Fruit fly (Drosophila melanogaster) whole organism, prepupa: ENCODE measurements around the gene Prx5.

Source experiments
- CG11762 ChIP-seq: fragments of 200-800 bp; sonication (Bioruptor generic); optimal IDR thresholded peaks from 3 replicates; lab custom pipeline; 2016; ENCODE audit warnings: missing biosample characterization, missing genetic modification characterization; ENCODE audit not compliant: insufficient read depth
- CG11902 ChIP-seq: fragments of 200-800 bp; sonication (Bioruptor generic); optimal IDR thresholded peaks from 3 replicates; lab custom pipeline; 2016; ENCODE audit warnings: missing biosample characterization, missing genetic modification characterization
- CG15336 ChIP-seq: fragments of 200-800 bp; sonication (Bioruptor generic); IDR thresholded peaks from 2 replicates; pipeline ENCODE4 v1.3.6; 2022; ENCODE audit warnings: missing biosample characterization, missing genetic modification characterization
- CG1621 ChIP-seq: fragments of 200-800 bp; sonication (Bioruptor generic); optimal IDR thresholded peaks from 3 replicates; lab custom pipeline; 2018; ENCODE audit warnings: missing biosample characterization, mild to moderate bottlenecking, missing genetic modification characterization
- CG31627 ChIP-seq: fragments of 200-800 bp; sonication (Bioruptor generic); optimal IDR thresholded peaks from 3 replicates; lab custom pipeline; 2016; ENCODE audit warnings: missing biosample characterization, missing genetic modification characterization
- CG3919 ChIP-seq: fragments of 200-800 bp; sonication (Bioruptor generic); optimal IDR thresholded peaks from 3 replicates; lab custom pipeline; 2016; ENCODE audit warnings: missing biosample characterization, missing genetic modification characterization
- CG4318 ChIP-seq: fragments of 200-800 bp; sonication (Bioruptor generic); optimal IDR thresholded peaks from 3 replicates; lab custom pipeline; 2017; ENCODE audit warnings: missing biosample characterization, mild to moderate bottlenecking, missing genetic modification characterization
- CG6163 ChIP-seq: fragments of 200-800 bp; sonication (Bioruptor generic); IDR thresholded peaks from 3 replicates; pipeline ENCODE4 v1.3.6; 2022; ENCODE audit warnings: missing biosample characterization, missing genetic modification characterization
- CG6276 ChIP-seq: fragments of 200-800 bp; sonication (Bioruptor generic); optimal IDR thresholded peaks from 2 replicates; lab custom pipeline; 2017; ENCODE audit warnings: missing biosample characterization, mild to moderate bottlenecking, missing genetic modification characterization
- CG6808 ChIP-seq: fragments of 200-800 bp; sonication (Bioruptor generic); optimal IDR thresholded peaks from 3 replicates; lab custom pipeline; 2017; ENCODE audit warnings: missing biosample characterization, missing genetic modification characterization, mild to moderate bottlenecking, moderate library complexity, missing genetic modification reagents
- CG6854 ChIP-seq: fragments of 200-800 bp; sonication (Bioruptor generic); optimal IDR thresholded peaks from 2 replicates; lab custom pipeline; 2017; ENCODE audit warnings: missing biosample characterization, mild to moderate bottlenecking, missing genetic modification characterization
- CG7368 ChIP-seq: fragments of 200-800 bp; sonication (Bioruptor generic); optimal IDR thresholded peaks from 3 replicates; lab custom pipeline; 2016; ENCODE audit warnings: missing biosample characterization, missing genetic modification characterization
- CG8319 ChIP-seq: fragments of 200-800 bp; sonication (Bioruptor generic); optimal IDR thresholded peaks from 3 replicates; lab custom pipeline; 2016; ENCODE audit warnings: missing biosample characterization, missing genetic modification characterization
- CG8632 ChIP-seq: fragments of 200-800 bp; sonication (Bioruptor generic); optimal IDR thresholded peaks from 3 replicates; lab custom pipeline; 2016; ENCODE audit warnings: missing biosample characterization, missing genetic modification characterization
- CG9139 ChIP-seq: fragments of 200-800 bp; sonication (Bioruptor generic); optimal IDR thresholded peaks from 3 replicates; lab custom pipeline; 2017; ENCODE audit warnings: missing biosample characterization, mild to moderate bottlenecking, missing genetic modification characterization
- Eip75B ChIP-seq: fragments of 200-800 bp; sonication (Bioruptor generic); optimal IDR thresholded peaks from 3 replicates; lab custom pipeline; 2016; ENCODE audit warnings: missing biosample characterization, missing genetic modification characterization
- Eip78C ChIP-seq: fragments of 200-800 bp; sonication (Bioruptor generic); peaks from one replicate; lab custom pipeline; 2016; ENCODE audit warnings: missing biosample characterization, missing genetic modification characterization
- Eip93F ChIP-seq: fragments of 200-800 bp; sonication (Bioruptor generic); optimal IDR thresholded peaks from 2 replicates; lab custom pipeline; 2016; ENCODE audit warnings: missing biosample characterization, mild to moderate bottlenecking, missing genetic modification characterization
- Gug ChIP-seq: fragments of 200-800 bp; sonication (Bioruptor generic); IDR thresholded peaks from 2 replicates; pipeline ENCODE4 v1.3.6; 2022; ENCODE audit warnings: missing biosample characterization, missing genetic modification characterization
- Hr38 ChIP-seq: sonication (Bioruptor generic); optimal IDR thresholded peaks from 2 replicates; lab custom pipeline; 2016; ENCODE audit warnings: missing biosample characterization, missing genetic modification characterization
- Met ChIP-seq: fragments of 200-800 bp; sonication (Bioruptor generic); optimal IDR thresholded peaks from 3 replicates; lab custom pipeline; 2016; ENCODE audit warnings: missing biosample characterization, missing genetic modification characterization
- Smox ChIP-seq: fragments of 200-800 bp; sonication (Bioruptor generic); optimal IDR thresholded peaks from 3 replicates; lab custom pipeline; 2016; ENCODE audit warnings: missing biosample characterization, missing genetic modification characterization
- Sox102F ChIP-seq: fragments of 200-800 bp; sonication (Bioruptor generic); optimal IDR thresholded peaks from 2 replicates; lab custom pipeline; 2016; ENCODE audit warnings: missing biosample characterization, mild to moderate bottlenecking, missing genetic modification characterization
- achi ChIP-seq: fragments of 200-800 bp; sonication (Bioruptor generic); optimal IDR thresholded peaks from 3 replicates; lab custom pipeline; 2016; ENCODE audit warnings: missing biosample characterization, missing genetic modification characterization
- acj6 ChIP-seq: fragments of 200-800 bp; sonication (Bioruptor generic); optimal IDR thresholded peaks from 3 replicates; lab custom pipeline; 2016; ENCODE audit warnings: missing biosample characterization, missing genetic modification characterization
- cyc ChIP-seq: fragments of 200-800 bp; sonication (Bioruptor generic); optimal IDR thresholded peaks from 3 replicates; lab custom pipeline; 2016; ENCODE audit warnings: missing biosample characterization, missing genetic modification characterization
- dac ChIP-seq: fragments of 200-800 bp; sonication (Bioruptor generic); optimal IDR thresholded peaks from 2 replicates; lab custom pipeline; 2017; ENCODE audit warnings: missing biosample characterization, mild to moderate bottlenecking, missing genetic modification characterization
- esn ChIP-seq: fragments of 200-800 bp; sonication (Bioruptor generic); optimal IDR thresholded peaks from 2 replicates; lab custom pipeline; 2016; ENCODE audit warnings: missing biosample characterization, mild to moderate bottlenecking, missing genetic modification characterization, moderate library complexity
- fd59A ChIP-seq: fragments of 200-800 bp; sonication (Bioruptor generic); optimal IDR thresholded peaks from 2 replicates; lab custom pipeline; 2017; ENCODE audit warnings: missing biosample characterization, mild to moderate bottlenecking, missing genetic modification characterization, missing genetic modification reagents
- fd85E ChIP-seq: fragments of 200-800 bp; sonication (Bioruptor generic); optimal IDR thresholded peaks from 3 replicates; lab custom pipeline; 2016; ENCODE audit warnings: missing biosample characterization, missing genetic modification characterization
- net ChIP-seq: fragments of 200-800 bp; sonication (Bioruptor generic); optimal IDR thresholded peaks from 3 replicates; lab custom pipeline; 2016; ENCODE audit warnings: missing biosample characterization, missing genetic modification characterization
- pdm3 ChIP-seq: fragments of 200-800 bp; sonication (Bioruptor generic); optimal IDR thresholded peaks from 3 replicates; lab custom pipeline; 2016; ENCODE audit warnings: missing biosample characterization, missing genetic modification characterization
- salr ChIP-seq, 2 experiments: fragments of 200-800 bp; sonication (Bioruptor generic); optimal IDR thresholded peaks; 3 replicates each; lab custom pipeline; 2016 to 2018; ENCODE audit warnings: missing biosample characterization in 2 of 2, missing genetic modification characterization in 2 of 2, mild to moderate bottlenecking in 1 of 2
- ss ChIP-seq, 2 experiments: fragments of 200-800 bp; sonication (Bioruptor generic); optimal IDR thresholded peaks; 2 replicates in 1 of 2; 3 replicates in 1 of 2; lab custom pipeline; 2017 to 2018; ENCODE audit warnings: mild to moderate bottlenecking in 2 of 2, missing biosample characterization in 2 of 2, missing genetic modification characterization in 2 of 2, moderate library complexity in 1 of 2
- svp ChIP-seq: fragments of 200-800 bp; sonication (Bioruptor generic); peaks from one replicate; lab custom pipeline; 2016; ENCODE audit warnings: missing biosample characterization, missing genetic modification characterization
- vri ChIP-seq: fragments of 200-800 bp; sonication (Bioruptor generic); optimal IDR thresholded peaks from 3 replicates; lab custom pipeline; 2016; ENCODE audit warnings: missing biosample characterization, mild to moderate bottlenecking, missing genetic modification characterization

Gene Prx5

DNA sequence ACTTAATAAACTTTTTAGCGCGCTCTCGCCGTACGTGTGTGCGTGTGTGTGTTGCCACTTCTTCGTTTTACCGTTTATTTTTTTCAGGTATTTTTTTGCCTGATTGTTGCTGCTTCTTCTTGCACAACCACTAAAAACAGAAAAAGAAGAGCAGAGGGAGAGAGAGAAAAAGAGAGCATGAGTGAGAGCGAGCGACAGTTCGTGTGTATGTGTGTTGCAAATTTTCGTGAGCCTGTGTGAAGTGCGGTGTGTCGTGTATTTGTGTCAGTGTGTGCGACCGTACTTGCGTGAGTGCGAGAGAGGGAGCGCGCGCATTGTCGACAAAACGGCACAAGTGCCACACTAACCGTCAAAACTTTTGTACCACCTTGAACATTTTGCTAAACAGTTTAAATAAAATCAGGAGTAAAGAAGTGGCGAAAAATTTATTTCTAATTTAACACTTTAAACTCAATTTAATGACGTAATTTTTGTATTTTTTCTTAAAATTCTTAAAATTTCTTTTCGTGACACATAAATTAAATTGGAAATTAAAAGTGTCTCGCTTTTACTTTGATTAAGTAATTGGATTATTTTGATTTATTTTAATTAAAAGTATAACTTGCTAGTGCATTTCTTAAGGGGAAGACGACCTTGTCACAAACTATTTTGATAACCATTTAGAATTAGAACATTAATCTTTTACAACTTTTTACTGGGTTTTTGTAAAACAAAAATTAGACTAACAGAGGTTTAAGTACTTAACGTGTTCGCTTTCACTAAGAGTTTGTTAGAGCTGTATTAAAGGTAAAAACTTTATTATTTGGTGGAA is 30.1 kb upstream of the Prx5 start (continued):
- TF ChIP-seq pdm3 (GFP tag; lab: Kevin White, UChicago) (peak; percentile 65), salr (GFP tag; optimal IDR thresholded peaks at IDR 0.05; lab: Kevin White, UChicago) (peak; percentile 64 to 75), fd59A (peak; percentile 34), vri (peak; percentile 77), CG6808 (GFP tag; lab: Kevin White, UChicago) (peak; percentile 86), CG1621 (peak; percentile 91), cyc (GFP tag; lab: Kevin White, UChicago) (peak; percentile 17), Smox (GFP tag; lab: Kevin White, UChicago) (peak; percentile 63), Eip78C (GFP tag; lab: Kevin White, UChicago) (peak; percentile 88), CG15336 (GFP tag; lab: Robert Waterston, UW) (no peak), svp (GFP tag; lab: Kevin White, UChicago) (peak; percentile 82), dac (peak; percentile 55), CG7368 (peak; percentile 10), Eip93F (GFP tag; lab: Kevin White, UChicago) (peak; percentile 77), CG6276 (GFP tag; lab: Kevin White, UChicago) (peak; percentile 96), Sox102F (peak; percentile 50), CG8632 (GFP tag; lab: Kevin White, UChicago) (peak; percentile 59), CG11902 (GFP tag; lab: Kevin White, UChicago) (peak; percentile 30), acj6 (peak; percentile 53), CG31627 (GFP tag; lab: Kevin White, UChicago) (peak; percentile 58), CG6854 (GFP tag; lab: Kevin White, UChicago) (peak; percentile 86)
- TF ChIP-seq, all 60 proteins: peak for 51

DNA sequence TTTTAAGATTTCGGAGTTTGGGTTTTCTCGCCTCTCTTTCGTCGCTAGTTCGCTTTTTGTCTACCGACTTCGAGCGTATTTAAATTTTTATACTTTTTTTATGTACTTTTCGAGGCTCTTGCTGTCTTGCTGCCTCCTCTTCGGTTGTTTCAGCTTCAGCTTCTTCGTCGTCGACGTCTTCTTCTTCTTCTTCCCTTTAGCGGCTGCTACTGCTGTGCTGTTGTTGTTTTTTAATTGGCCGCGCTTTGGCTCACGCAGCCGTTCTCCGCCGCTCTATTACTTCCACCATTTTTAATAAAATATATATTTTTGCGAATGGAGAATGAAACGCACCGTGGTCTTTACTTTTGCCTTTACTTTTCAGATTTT is 29.5 kb upstream of the Prx5 start:
- TF ChIP-seq CG6854 (GFP tag; lab: Kevin White, UChicago) (no peak), CG6163 (GFP tag; lab: Robert Waterston, UW) (no peak), fd85E (GFP tag; lab: Kevin White, UChicago) (no peak), Smox (GFP tag; lab: Kevin White, UChicago) (no peak), Hr38 (GFP tag; lab: Kevin White, UChicago) (no peak), achi (GFP tag; lab: Kevin White, UChicago) (no peak), CG3919 (no peak), net (GFP tag; lab: Kevin White, UChicago) (no peak), Eip78C (GFP tag; lab: Kevin White, UChicago) (no peak), CG9139 (no peak), Eip75B (GFP tag; lab: Kevin White, UChicago) (no peak), Gug (GFP tag; lab: Robert Waterston, UW) (no peak), CG11762 (no peak), esn (no peak)

DNA sequence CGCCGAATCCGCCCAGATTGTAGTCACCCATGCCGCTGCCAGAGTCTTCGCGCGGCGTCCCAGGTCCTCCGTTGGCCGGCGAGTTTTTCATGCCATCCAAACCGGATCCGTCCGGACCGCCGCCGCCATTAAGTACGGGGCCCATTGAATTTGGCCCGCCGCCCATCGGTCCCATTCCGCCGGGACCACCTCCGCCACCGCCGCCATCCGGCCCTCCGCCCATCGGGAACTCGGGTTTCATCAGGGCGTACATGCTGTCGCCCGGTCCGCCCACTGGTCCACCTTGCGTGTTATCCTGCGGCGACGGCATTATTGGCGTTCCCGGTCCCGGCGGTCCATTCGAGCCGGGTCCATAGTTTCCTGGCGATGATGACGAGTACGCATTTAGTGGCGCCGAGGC is 28.2 kb upstream of the Prx5 start:
- TF ChIP-seq Eip75B (GFP tag; lab: Kevin White, UChicago) (no peak), ss (GFP tag; optimal IDR thresholded peaks at IDR 0.05; lab: Kevin White, UChicago) (no peak), esn (no peak), fd85E (GFP tag; lab: Kevin White, UChicago) (no peak), dac (no peak), CG4318 (GFP tag; lab: Kevin White, UChicago) (no peak), salr (GFP tag; optimal IDR thresholded peaks at IDR 0.05; lab: Kevin White, UChicago) (no peak), CG8319 (no peak), vri (no peak)
- TF ChIP-seq, all 60 proteins: peak for 0

DNA sequence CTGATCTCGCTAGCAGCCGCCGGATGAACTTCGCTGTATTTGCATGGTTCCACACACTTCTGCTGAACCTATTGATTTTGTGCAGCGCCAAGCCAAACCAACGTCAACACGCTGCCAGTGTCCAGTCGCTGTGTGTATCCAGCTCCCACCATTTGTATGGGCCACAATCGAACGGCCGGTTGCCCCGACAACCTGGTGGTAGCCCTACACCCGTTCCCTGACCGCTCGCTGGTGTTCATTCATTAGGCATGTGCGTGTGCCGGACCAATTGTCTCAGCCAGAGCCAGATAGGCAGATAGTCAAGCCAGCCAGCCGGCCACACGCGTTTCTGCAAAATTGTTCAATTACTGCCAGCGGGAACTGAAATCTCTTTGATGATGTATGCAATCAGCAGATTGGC is 24.8 kb upstream of the Prx5 start, which contains the start of gene CG14313:
Gene CG14313 (minus strand): TSS at position 101 of the 400 bp plus-strand sequence.
- TF ChIP-seq ss (GFP tag; optimal IDR thresholded peaks at IDR 0.05; lab: Kevin White, UChicago) (peak in 1 of 2 experiments; percentile 55), Met (no peak)
